Fruit fly (Drosophila melanogaster): Measurements from ENCODE around the gene CG12594.

CG12594 gene

dm6 chr3R:11761718-11762117, 40.2 kb downstream of the CG12594 start:
- TF ChIP-seq Mnt (GFP tag; optimal IDR thresholded peaks at IDR 0.05) (no peak), CG14711 (tag; optimal IDR thresholded peaks at IDR 0.05) (no peak), kay (GFP tag; ENCODE audit: borderline replicate concordance) (peak; percentile 98), tj (GFP tag; optimal IDR thresholded peaks at IDR 0.05) (peak; percentile 72), Hr96 (GFP tag; optimal IDR thresholded peaks at IDR 0.05) (no peak)

- TF ChIP-seq kay (GFP tag; ENCODE audit: borderline replicate concordance): peak; percentile 72
- TF ChIP-seq CG33017 (tag; optimal IDR thresholded peaks at IDR 0.05): no peak
- no peak for TF ChIP-seq bab1 (GFP tag; optimal IDR thresholded peaks at IDR 0.05)
- TF ChIP-seq Clk (GFP tag; optimal IDR thresholded peaks at IDR 0.05): peak; percentile 57
- TF ChIP-seq pad (GFP tag; optimal IDR thresholded peaks at IDR 0.05): no peak
- no peak for TF ChIP-seq CG7045 (GFP tag; optimal IDR thresholded peaks at IDR 0.05)
- TF ChIP-seq CG12768 (GFP tag; optimal IDR thresholded peaks at IDR 0.05): peak; percentile 83
- peak; percentile 20 for TF ChIP-seq cic (GFP tag; optimal IDR thresholded peaks at IDR 0.05)
- peak; percentile 8 for TF ChIP-seq ovo (GFP tag; optimal IDR thresholded peaks at IDR 0.05)
- TF ChIP-seq CG7101 (tag; optimal IDR thresholded peaks at IDR 0.05): no peak
- no peak for TF ChIP-seq tj (GFP tag; optimal IDR thresholded peaks at IDR 0.05)
- no peak for TF ChIP-seq cnc (optimal IDR thresholded peaks at IDR 0.05)
- TF ChIP-seq Hr96 (GFP tag; optimal IDR thresholded peaks at IDR 0.05): no peak
- no peak for TF ChIP-seq CG11617 (GFP tag; optimal IDR thresholded peaks at IDR 0.05)
These were observed 41.0 kb downstream of the CG12594 start for dm6 chr3R:11762500-11762899.

- TF ChIP-seq kay (GFP tag; ENCODE audit: borderline replicate concordance) (no peak), ovo (GFP tag; optimal IDR thresholded peaks at IDR 0.05) (no peak), tj (GFP tag; optimal IDR thresholded peaks at IDR 0.05) (peak; percentile 70)
These were observed 42.2 kb downstream of the CG12594 start for dm6 chr3R:11763494-11764278.

DNA sequence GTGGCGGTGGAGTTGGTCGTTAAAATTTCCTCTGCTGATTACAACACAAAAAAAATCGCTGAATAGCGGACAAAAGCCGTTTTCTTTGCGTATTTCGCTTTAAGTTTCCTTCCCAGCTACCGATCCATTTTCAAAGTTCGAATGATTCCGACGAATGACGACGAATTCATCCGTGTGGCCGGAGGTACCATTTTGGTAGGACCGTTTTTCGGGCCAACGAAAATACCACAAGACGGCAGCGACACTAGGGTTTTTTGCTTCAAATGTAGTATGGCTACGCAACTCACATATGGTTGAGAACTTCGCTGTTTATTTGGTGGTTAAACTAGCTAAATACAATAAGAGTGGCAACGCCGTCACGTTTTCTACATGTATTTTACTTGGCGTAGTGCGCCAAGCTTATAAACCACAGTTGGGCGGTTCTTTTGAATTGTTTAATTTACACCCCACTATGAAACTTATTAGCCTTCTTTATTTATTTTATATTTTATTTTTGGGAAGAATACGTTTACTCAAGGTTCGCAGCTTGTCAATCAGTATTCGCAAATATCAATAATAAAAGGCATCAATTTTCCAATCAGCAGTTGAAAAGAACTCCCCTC, 42.8 kb downstream of the CG12594 start, which contains the start of gene Lk6:
TSS of gene Lk6 (minus strand) at position 179 of the 602 bp plus-strand sequence.
- TF ChIP-seq CG14711 (tag; optimal IDR thresholded peaks at IDR 0.05): peak; percentile 45
- peak; percentile 80 for TF ChIP-seq CG7101 (tag; optimal IDR thresholded peaks at IDR 0.05)
- TF ChIP-seq Crg-1 (GFP tag; optimal IDR thresholded peaks at IDR 0.05): no peak
- TF ChIP-seq bab1 (GFP tag; optimal IDR thresholded peaks at IDR 0.05): peak; percentile 90
- TF ChIP-seq CG1620 (GFP tag; optimal IDR thresholded peaks at IDR 0.05): peak; percentile 59
- TF ChIP-seq Mnt (GFP tag; optimal IDR thresholded peaks at IDR 0.05): peak; percentile 82
- TF ChIP-seq CG7045 (GFP tag; optimal IDR thresholded peaks at IDR 0.05): peak; percentile 58
- no peak for TF ChIP-seq toe (GFP tag; optimal IDR thresholded peaks at IDR 0.05)
- peak; percentile 9 for TF ChIP-seq Clk (GFP tag; optimal IDR thresholded peaks at IDR 0.05)
- TF ChIP-seq cnc (optimal IDR thresholded peaks at IDR 0.05): no peak
- peak; percentile 85 for TF ChIP-seq CG11617 (GFP tag; optimal IDR thresholded peaks at IDR 0.05)
- peak; percentile 78 for TF ChIP-seq tj (GFP tag; optimal IDR thresholded peaks at IDR 0.05)
- peak; percentile 47 for TF ChIP-seq pad (GFP tag; optimal IDR thresholded peaks at IDR 0.05)
- TF ChIP-seq CG33017 (tag; optimal IDR thresholded peaks at IDR 0.05): peak; percentile 84
- TF ChIP-seq kay (GFP tag; ENCODE audit: borderline replicate concordance): peak; percentile 90
- peak; percentile 93 for TF ChIP-seq cic (GFP tag; optimal IDR thresholded peaks at IDR 0.05)
- peak; percentile 73 for TF ChIP-seq CG12768 (GFP tag; optimal IDR thresholded peaks at IDR 0.05)
- no peak for TF ChIP-seq Hr96 (GFP tag; optimal IDR thresholded peaks at IDR 0.05)
- no peak for TF ChIP-seq CG5204 (GFP tag; optimal IDR thresholded peaks at IDR 0.05)
- peak; percentile 54 for TF ChIP-seq ovo (GFP tag; optimal IDR thresholded peaks at IDR 0.05)

dm6 chr3R:11770733-11771132, 49.2 kb downstream of the CG12594 start:
- no peak for TF ChIP-seq CG14711 (tag; optimal IDR thresholded peaks at IDR 0.05)
- no peak for TF ChIP-seq bab1 (GFP tag; optimal IDR thresholded peaks at IDR 0.05)
- TF ChIP-seq Clk (GFP tag; optimal IDR thresholded peaks at IDR 0.05): no peak
- no peak for TF ChIP-seq pad (GFP tag; optimal IDR thresholded peaks at IDR 0.05)

- TF ChIP-seq toe (GFP tag; optimal IDR thresholded peaks at IDR 0.05) (no peak), kay (GFP tag; ENCODE audit: borderline replicate concordance) (no peak), CG7101 (tag; optimal IDR thresholded peaks at IDR 0.05) (no peak), cnc (optimal IDR thresholded peaks at IDR 0.05) (no peak)
These were observed 50.0 kb downstream of the CG12594 start for dm6 chr3R:11771492-11771891.

- TF ChIP-seq tj (GFP tag; optimal IDR thresholded peaks at IDR 0.05) (no peak), CG1620 (GFP tag; optimal IDR thresholded peaks at IDR 0.05) (no peak), Mnt (GFP tag; optimal IDR thresholded peaks at IDR 0.05) (peak; percentile 20), kay (GFP tag; ENCODE audit: borderline replicate concordance) (peak; percentile 13)
These were observed 50.8 kb downstream of the CG12594 start for dm6 chr3R:11772181-11772827.
